Worm (Caenorhabditis elegans) whole organism, L1 larva: Measurements from ENCODE around the gene F11G11.14.

ENCODE experiments used
- C04F5.9 ChIP-seq: sonication (generic microtip); optimal IDR thresholded peaks from 2 replicates; lab custom pipeline; 2016; ENCODE audit warnings: missing genetic modification characterization, missing compliant biosample characterization
- C16A3.4 ChIP-seq: fragments of 150-350 bp; optimal IDR thresholded peaks from 2 replicates; lab custom pipeline; 2014; ENCODE audit warnings: missing biosample characterization, missing genetic modification characterization
- Y116A8C.19 ChIP-seq: sonication (generic microtip); optimal IDR thresholded peaks from 2 replicates; lab custom pipeline; 2016; ENCODE audit warnings: missing compliant biosample characterization, missing genetic modification characterization, borderline replicate concordance
- alr-1 ChIP-seq: fragments of 200-800 bp; sonication (Bioruptor generic); optimal IDR thresholded peaks from 2 replicates; lab custom pipeline; 2018; ENCODE audit warnings: borderline replicate concordance, mild to moderate bottlenecking, missing genetic modification characterization, missing compliant biosample characterization
- aly-2 ChIP-seq: fragments of 150-350 bp; optimal IDR thresholded peaks from 2 replicates; lab custom pipeline; 2014; ENCODE audit warnings: missing biosample characterization, missing genetic modification characterization
- blmp-1 ChIP-seq: fragments of 150-350 bp; optimal IDR thresholded peaks from 2 replicates; lab custom pipeline; 2014; ENCODE audit warnings: missing biosample characterization, missing genetic modification characterization
- ceh-82 ChIP-seq, 3 experiments: fragments of 150-350 bp in 1 of 3; sonication (generic microtip) in 2 of 3; optimal IDR thresholded peaks; 2 replicates each; lab custom pipeline; 2014 to 2017; ENCODE audit warnings: missing biosample characterization in 3 of 3, missing genetic modification characterization in 3 of 3
- ceh-88 ChIP-seq: fragments of 200-800 bp; sonication (Bioruptor generic); IDR thresholded peaks from 2 replicates; pipeline ENCODE4 v1.3.6; 2022; ENCODE audit warnings: missing genetic modification characterization, missing compliant biosample characterization
- ces-1 ChIP-seq: fragments of 150-350 bp; optimal IDR thresholded peaks from 2 replicates; lab custom pipeline; 2014; ENCODE audit warnings: missing biosample characterization, missing genetic modification reagents, missing genetic modification characterization
- dpl-1 ChIP-seq, 3 experiments: fragments of 150-350 bp in 2 of 3; sonication (generic microtip) in 1 of 3; optimal IDR thresholded peaks; 2 replicates each; lab custom pipeline; 2014 to 2017; ENCODE audit warnings: missing biosample characterization in 3 of 3, missing genetic modification characterization in 3 of 3, missing genetic modification reagents in 3 of 3
- dsc-1 ChIP-seq: sonication (generic microtip); optimal IDR thresholded peaks from 2 replicates; lab custom pipeline; 2016; ENCODE audit warnings: mild to moderate bottlenecking, missing genetic modification characterization, missing compliant biosample characterization
- elt-2 ChIP-seq: sonication (generic microtip); optimal IDR thresholded peaks from 2 replicates; lab custom pipeline; 2016; ENCODE audit warnings: missing genetic modification characterization, mild to moderate bottlenecking, inconsistent platforms, missing compliant biosample characterization, missing genetic modification reagents
- elt-3 ChIP-seq, 6 experiments: fragments of 150-350 bp in 1 of 6; sonication (generic microtip); optimal IDR thresholded peaks; 2 replicates each; lab custom pipeline; 2017 to 2018; ENCODE audit warnings: missing biosample characterization in 6 of 6, missing genetic modification characterization in 6 of 6, inconsistent platforms in 1 of 6
- ets-5 ChIP-seq: fragments of 200-800 bp; sonication (Bioruptor generic); IDR thresholded peaks from 2 replicates; pipeline ENCODE4 v1.3.6; 2022; ENCODE audit warnings: missing genetic modification characterization, missing compliant biosample characterization
- fkh-10 ChIP-seq: sonication (generic microtip); optimal IDR thresholded peaks from 2 replicates; lab custom pipeline; 2017; ENCODE audit warnings: missing biosample characterization, missing genetic modification reagents, missing genetic modification characterization
- fkh-4 ChIP-seq: sonication (generic microtip); optimal IDR thresholded peaks from 2 replicates; lab custom pipeline; 2016; ENCODE audit warnings: missing compliant biosample characterization, missing genetic modification characterization, borderline replicate concordance
- fkh-8 ChIP-seq: sonication (generic microtip); optimal IDR thresholded peaks from 2 replicates; lab custom pipeline; 2016; ENCODE audit warnings: mild to moderate bottlenecking, missing genetic modification characterization, missing compliant biosample characterization
- fos-1 ChIP-seq: fragments of 150-350 bp; optimal IDR thresholded peaks from 2 replicates; lab custom pipeline; 2014; ENCODE audit warnings: missing biosample characterization, missing genetic modification characterization
- hlh-17 ChIP-seq: fragments of 200-800 bp; sonication (Bioruptor generic); optimal IDR thresholded peaks from 2 replicates; lab custom pipeline; 2018; ENCODE audit warnings: missing genetic modification characterization, mild to moderate bottlenecking, missing compliant biosample characterization, moderate library complexity, borderline replicate concordance
- hpl-2 ChIP-seq: fragments of 150-350 bp; optimal IDR thresholded peaks from 2 replicates; lab custom pipeline; 2014; ENCODE audit warnings: missing biosample characterization, missing genetic modification reagents, missing genetic modification characterization
- jun-1 ChIP-seq: fragments of 150-350 bp; optimal IDR thresholded peaks from 2 replicates; lab custom pipeline; 2014; ENCODE audit warnings: missing biosample characterization, missing genetic modification reagents, missing genetic modification characterization
- lin-13 ChIP-seq: fragments of 150-350 bp; optimal IDR thresholded peaks from 2 replicates; lab custom pipeline; 2014; ENCODE audit warnings: missing biosample characterization, missing genetic modification reagents, missing genetic modification characterization
- lin-14 ChIP-seq: fragments of 200-800 bp; sonication (Bioruptor generic); optimal IDR thresholded peaks from 2 replicates; lab custom pipeline; 2018; ENCODE audit warnings: mild to moderate bottlenecking, missing genetic modification characterization, moderate library complexity, missing compliant biosample characterization
- lin-15B ChIP-seq: fragments of 150-350 bp; sonication (generic microtip); optimal IDR thresholded peaks from 3 replicates; lab custom pipeline; 2014; ENCODE audit warnings: missing biosample characterization, missing genetic modification characterization
- lin-35 ChIP-seq, 2 experiments: fragments of 150-350 bp; optimal IDR thresholded peaks; 2 replicates each; lab custom pipeline; 2014; ENCODE audit warnings: missing biosample characterization in 2 of 2, missing genetic modification characterization in 2 of 2, missing genetic modification reagents in 2 of 2
- lsy-2 ChIP-seq, 2 experiments: fragments of 150-350 bp; optimal IDR thresholded peaks; 2 replicates each; lab custom pipeline; 2014; ENCODE audit warnings: missing biosample characterization in 2 of 2, missing genetic modification characterization in 2 of 2
- mep-1 ChIP-seq: fragments of 150-350 bp; optimal IDR thresholded peaks from 2 replicates; lab custom pipeline; 2014; ENCODE audit warnings: missing biosample characterization, missing genetic modification characterization
- nhr-11 ChIP-seq: fragments of 150-350 bp; optimal IDR thresholded peaks from 2 replicates; lab custom pipeline; 2014; ENCODE audit warnings: missing biosample characterization, missing genetic modification characterization
- nhr-12 ChIP-seq: sonication (generic microtip); optimal IDR thresholded peaks from 2 replicates; lab custom pipeline; 2017; ENCODE audit warnings: missing biosample characterization, missing genetic modification characterization
- nhr-19 ChIP-seq: fragments of 200-800 bp; sonication (Bioruptor generic); conservative IDR thresholded peaks from 2 replicates; pipeline ENCODE4 v1.3.6; 2022; ENCODE audit warnings: missing genetic modification characterization, missing compliant biosample characterization
- nhr-20 ChIP-seq: sonication (generic microtip); optimal IDR thresholded peaks from 2 replicates; lab custom pipeline; 2016; ENCODE audit warnings: mild to moderate bottlenecking, missing genetic modification characterization, missing compliant biosample characterization
- nhr-237 ChIP-seq: fragments of 150-350 bp; optimal IDR thresholded peaks from 2 replicates; lab custom pipeline; 2014; ENCODE audit warnings: missing biosample characterization, missing genetic modification characterization
- nhr-28 ChIP-seq: fragments of 150-350 bp; optimal IDR thresholded peaks from 2 replicates; lab custom pipeline; 2014; ENCODE audit warnings: missing biosample characterization, missing genetic modification characterization
- nhr-47 ChIP-seq: sonication (generic microtip); optimal IDR thresholded peaks from 2 replicates; lab custom pipeline; 2016; ENCODE audit warnings: mild to moderate bottlenecking, missing genetic modification characterization, moderate library complexity, missing compliant biosample characterization
- nhr-71 ChIP-seq: sonication (generic microtip); optimal IDR thresholded peaks from 2 replicates; lab custom pipeline; 2016; ENCODE audit warnings: mild to moderate bottlenecking, missing genetic modification characterization, moderate library complexity, missing compliant biosample characterization
- nhr-76 ChIP-seq: sonication (generic microtip); optimal IDR thresholded peaks from 2 replicates; lab custom pipeline; 2017; ENCODE audit warnings: missing biosample characterization, missing genetic modification characterization
- nhr-77 ChIP-seq: fragments of 150-350 bp; optimal IDR thresholded peaks from 2 replicates; lab custom pipeline; 2014; ENCODE audit warnings: missing biosample characterization, missing genetic modification characterization
- nhr-84 ChIP-seq: sonication (generic microtip); optimal IDR thresholded peaks from 2 replicates; lab custom pipeline; 2017; ENCODE audit warnings: missing biosample characterization, missing genetic modification characterization
- nhr-85 ChIP-seq: sonication (generic microtip); peaks from one replicate; lab custom pipeline; 2016; ENCODE audit warnings: missing genetic modification characterization, inconsistent platforms, missing compliant biosample characterization
- nhr-90 ChIP-seq: sonication (generic microtip); optimal IDR thresholded peaks from 2 replicates; lab custom pipeline; 2016; ENCODE audit warnings: mild to moderate bottlenecking, missing genetic modification characterization, missing compliant biosample characterization; ENCODE audit not compliant: poor library complexity
- pag-3 ChIP-seq: sonication (generic microtip); optimal IDR thresholded peaks from 2 replicates; lab custom pipeline; 2017; ENCODE audit warnings: missing genetic modification characterization, mild to moderate bottlenecking, missing compliant biosample characterization, antibody characterized with exemption, borderline replicate concordance; ENCODE audit not compliant: insufficient read depth
- pax-3 ChIP-seq: fragments of 200-800 bp; sonication (Bioruptor generic); optimal IDR thresholded peaks from 2 replicates; lab custom pipeline; 2018; ENCODE audit warnings: mild to moderate bottlenecking, missing genetic modification characterization, moderate library complexity, missing compliant biosample characterization
- skn-1 ChIP-seq: fragments of 150-350 bp; optimal IDR thresholded peaks from 2 replicates; lab custom pipeline; 2014; ENCODE audit warnings: missing biosample characterization, missing genetic modification characterization
- snpc-4 ChIP-seq: fragments of 150-350 bp; optimal IDR thresholded peaks from 2 replicates; lab custom pipeline; 2014; ENCODE audit warnings: missing biosample characterization, missing genetic modification characterization
- snu-23 ChIP-seq: sonication (generic microtip); optimal IDR thresholded peaks from 2 replicates; lab custom pipeline; 2016; ENCODE audit warnings: missing genetic modification characterization, missing compliant biosample characterization
- sox-4 ChIP-seq: sonication (generic microtip); optimal IDR thresholded peaks from 2 replicates; lab custom pipeline; 2016; ENCODE audit warnings: missing genetic modification characterization, missing compliant biosample characterization
- swsn-7 ChIP-seq: sonication (generic microtip); optimal IDR thresholded peaks from 2 replicates; lab custom pipeline; 2016; ENCODE audit warnings: missing genetic modification characterization, missing compliant biosample characterization
- tbx-2 ChIP-seq: sonication (generic microtip); optimal IDR thresholded peaks from 2 replicates; lab custom pipeline; 2016; ENCODE audit warnings: missing genetic modification characterization, missing compliant biosample characterization
- tlp-1 ChIP-seq: fragments of 150-350 bp; optimal IDR thresholded peaks from 2 replicates; lab custom pipeline; 2014; ENCODE audit warnings: missing biosample characterization, missing genetic modification characterization
- zag-1 ChIP-seq: fragments of 150-350 bp; optimal IDR thresholded peaks from 2 replicates; lab custom pipeline; 2014; ENCODE audit warnings: missing biosample characterization, missing genetic modification characterization
- zip-4 ChIP-seq: fragments of 200-800 bp; sonication (Bioruptor generic); optimal IDR thresholded peaks from 2 replicates; lab custom pipeline; 2018; ENCODE audit warnings: mild to moderate bottlenecking, missing genetic modification characterization, moderate library complexity, missing compliant biosample characterization

Gene F11G11.14

ce11 chrII:4856113-4856512, 7.4 kb upstream of the F11G11.14 start:
- TF ChIP-seq pax-3 (tag; lab: Kevin White, UChicago) (peak; percentile 38), snu-23 (peak; percentile 30), nhr-12 (tag; lab: Kevin White, UChicago) (no peak), alr-1 (tag; lab: Kevin White, UChicago) (no peak), dpl-1 (GFP tag; optimal IDR thresholded peaks at IDR 0.05; lab: Kevin White, UChicago) (peak; percentile 1 to 41 (median 7)), Y116A8C.19 (tag; lab: Kevin White, UChicago) (no peak), blmp-1 (tag; lab: Kevin White, UChicago) (peak; percentile 53), nhr-47 (tag; lab: Kevin White, UChicago) (peak; percentile 25), lin-14 (GFP tag; lab: Kevin White, UChicago) (peak; percentile 52), nhr-19 (no peak), lin-35 (GFP tag; optimal IDR thresholded peaks at IDR 0.05; lab: Kevin White, UChicago) (peak in 1 of 2 experiments; percentile 58), lsy-2 (tag; optimal IDR thresholded peaks at IDR 0.05; lab: Kevin White, UChicago) (peak in 1 of 2 experiments; percentile 34), nhr-71 (tag; lab: Kevin White, UChicago) (peak; percentile 64), elt-2 (peak; percentile 11), nhr-20 (tag; lab: Kevin White, UChicago) (peak; percentile 57), mep-1 (tag; lab: Kevin White, UChicago) (peak; percentile 41), fos-1 (tag; lab: Kevin White, UChicago) (no peak), sox-4 (tag; lab: Kevin White, UChicago) (peak; percentile 26), hpl-2 (GFP tag; lab: Kevin White, UChicago) (no peak), elt-3 (tag; optimal IDR thresholded peaks at IDR 0.05; lab: Kevin White, UChicago) (peak in 1 of 6 experiments; percentile 56), nhr-85 (tag; lab: Kevin White, UChicago) (peak; percentile 88), skn-1 (tag; lab: Kevin White, UChicago) (peak; percentile 57), dsc-1 (peak; percentile 70), swsn-7 (tag; lab: Kevin White, UChicago) (no peak), nhr-76 (tag; lab: Kevin White, UChicago) (no peak), zip-4 (GFP tag; lab: Kevin White, UChicago) (peak; percentile 76), fkh-8 (tag; lab: Kevin White, UChicago) (peak; percentile 45), lin-13 (GFP tag; lab: Kevin White, UChicago) (peak; percentile 26), lin-15B (tag; lab: Kevin White, UChicago) (no peak)

- TF ChIP-seq ceh-82 (tag; optimal IDR thresholded peaks at IDR 0.05; lab: Kevin White, UChicago): no peak
- no peak for TF ChIP-seq nhr-76 (tag; lab: Kevin White, UChicago)
- TF ChIP-seq lin-14 (GFP tag; lab: Kevin White, UChicago): peak; percentile 8
- no peak for TF ChIP-seq nhr-84 (tag; lab: Kevin White, UChicago)
- no peak for TF ChIP-seq nhr-12 (tag; lab: Kevin White, UChicago)
- no peak for TF ChIP-seq jun-1 (tag; lab: Kevin White, UChicago)
- TF ChIP-seq ces-1 (GFP tag; lab: Kevin White, UChicago): no peak
- TF ChIP-seq fkh-4 (tag; lab: Kevin White, UChicago): no peak
- TF ChIP-seq hlh-17 (GFP tag; lab: Kevin White, UChicago): no peak
- no peak for TF ChIP-seq aly-2 (tag; lab: Kevin White, UChicago)
- peak in 1 of 2 experiments; percentile 25 for TF ChIP-seq lin-35 (GFP tag; optimal IDR thresholded peaks at IDR 0.05; lab: Kevin White, UChicago)
- TF ChIP-seq nhr-77 (tag; lab: Kevin White, UChicago): no peak
- TF ChIP-seq nhr-47 (tag; lab: Kevin White, UChicago): no peak
- no peak for TF ChIP-seq zag-1 (tag; lab: Kevin White, UChicago)
- TF ChIP-seq nhr-28 (tag; lab: Kevin White, UChicago): no peak
- no peak for TF ChIP-seq nhr-237 (tag; lab: Kevin White, UChicago)
- TF ChIP-seq pag-3 (tag; lab: Kevin White, UChicago): no peak
- no peak for TF ChIP-seq nhr-71 (tag; lab: Kevin White, UChicago)
- no peak for TF ChIP-seq tlp-1
- TF ChIP-seq C16A3.4 (tag; lab: Kevin White, UChicago): no peak
- TF ChIP-seq tbx-2 (tag; lab: Kevin White, UChicago): no peak
- no peak for TF ChIP-seq ets-5
- TF ChIP-seq C04F5.9 (tag; lab: Kevin White, UChicago): no peak
- no peak for TF ChIP-seq ceh-88
- TF ChIP-seq lsy-2 (tag; optimal IDR thresholded peaks at IDR 0.05; lab: Kevin White, UChicago): no peak
- TF ChIP-seq fos-1 (tag; lab: Kevin White, UChicago): no peak
- no peak for TF ChIP-seq snpc-4 (tag; lab: Kevin White, UChicago)
- no peak for TF ChIP-seq nhr-19
- TF ChIP-seq fkh-10 (GFP tag; lab: Kevin White, UChicago): no peak
- no peak for TF ChIP-seq nhr-11 (tag; lab: Kevin White, UChicago)
- peak; percentile 6 for TF ChIP-seq nhr-90 (tag; lab: Kevin White, UChicago)
These were observed 6.4 kb upstream of the F11G11.14 start for ce11 chrII:4857086-4857485.
